Fruit fly (Drosophila melanogaster): ENCODE results near the gene CG15394.

DNA sequence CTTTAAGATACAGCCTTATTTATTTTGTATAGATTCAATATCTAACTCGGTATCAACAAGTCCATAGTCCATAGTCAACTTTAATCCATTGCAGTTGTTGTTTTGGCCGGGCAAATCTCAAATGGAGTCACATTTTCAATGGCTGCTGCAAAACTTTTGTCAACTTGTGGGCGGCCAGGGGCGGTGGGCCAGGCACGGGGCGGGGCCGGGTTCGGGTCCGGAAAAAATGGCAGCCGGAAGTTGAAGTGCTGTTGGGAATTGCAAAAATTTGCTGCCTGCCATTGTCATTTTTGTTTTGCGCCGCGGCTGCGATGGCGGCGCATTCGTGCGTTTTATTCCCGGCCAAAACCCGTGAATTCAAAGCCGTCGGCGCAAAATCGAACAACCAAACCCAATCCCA lies 32.3 kb downstream of the CG15394 start:
- no peak for TF ChIP-seq psq (optimal IDR thresholded peaks at IDR 0.05)
- no peak for TF ChIP-seq h (optimal IDR thresholded peaks at IDR 0.05)
- no peak for TF ChIP-seq insv (optimal IDR thresholded peaks at IDR 0.05)
- TF ChIP-seq ttk (optimal IDR thresholded peaks at IDR 0.05) = no peak
- no peak for TF ChIP-seq Sin3A (optimal IDR thresholded peaks at IDR 0.05)
- TF ChIP-seq Myc (optimal IDR thresholded peaks at IDR 0.05) = no peak

All from Kc167 (cell line).